Fruit fly (Drosophila melanogaster) whole organism, embryonic: ENCODE data around the gene Hmbs.

ENCODE experiments used
- Ada2b ChIP-seq: fragments of 200-800 bp; sonication (Bioruptor generic); IDR thresholded peaks from 2 replicates; pipeline ENCODE4 v1.3.6; 2022; ENCODE audit warnings: missing biosample characterization, missing genetic modification characterization
- Atf6 ChIP-seq: fragments of 200-800 bp; sonication (Bioruptor generic); IDR thresholded peaks from 2 replicates; pipeline ENCODE4 v1.3.6; 2022; ENCODE audit warnings: missing biosample characterization, missing genetic modification characterization
- Blimp-1 ChIP-seq: fragments of 200-800 bp; sonication (Bioruptor generic); optimal IDR thresholded peaks from 3 replicates; lab custom pipeline; 2018; ENCODE audit warnings: missing biosample characterization, missing genetic modification characterization, mild to moderate bottlenecking, moderate library complexity, missing genetic modification reagents
- CG10462 ChIP-seq: fragments of 200-800 bp; sonication (Bioruptor generic); optimal IDR thresholded peaks from 2 replicates; lab custom pipeline; 2016; ENCODE audit warnings: missing biosample characterization, missing genetic modification characterization
- CG11696 ChIP-seq: fragments of 200-800 bp; sonication (Bioruptor generic); IDR thresholded peaks from 2 replicates; pipeline ENCODE4 v1.3.6; 2022; ENCODE audit warnings: missing biosample characterization, missing genetic modification characterization
- CG13296 ChIP-seq: fragments of 200-800 bp; sonication (Bioruptor generic); optimal IDR thresholded peaks from 3 replicates; lab custom pipeline; 2018; ENCODE audit warnings: missing biosample characterization, mild to moderate bottlenecking, missing genetic modification characterization
- CG13624 ChIP-seq: fragments of 200-800 bp; sonication (Bioruptor generic); optimal IDR thresholded peaks from 2 replicates; lab custom pipeline; 2016; ENCODE audit warnings: missing biosample characterization, missing genetic modification characterization
- CG14441 ChIP-seq: fragments of 200-800 bp; sonication (Bioruptor generic); IDR thresholded peaks from 2 replicates; pipeline ENCODE4 v1.3.6; 2022; ENCODE audit warnings: missing biosample characterization, missing genetic modification characterization
- CG1603 ChIP-seq: fragments of 200-800 bp; sonication (Bioruptor generic); optimal IDR thresholded peaks from 2 replicates; lab custom pipeline; 2019; ENCODE audit warnings: missing biosample characterization, mild to moderate bottlenecking, missing genetic modification characterization, moderate library complexity
- CG16779 ChIP-seq: fragments of 200-800 bp; sonication (Bioruptor generic); IDR thresholded peaks from 2 replicates; pipeline ENCODE4 v1.3.6; 2022; ENCODE audit warnings: missing biosample characterization, missing genetic modification characterization
- CG16815 ChIP-seq: fragments of 200-800 bp; sonication (Bioruptor generic); optimal IDR thresholded peaks from 3 replicates; lab custom pipeline; 2017; ENCODE audit warnings: missing biosample characterization, mild to moderate bottlenecking, missing genetic modification characterization
- CG2120 ChIP-seq: fragments of 200-800 bp; sonication (Bioruptor generic); optimal IDR thresholded peaks from 3 replicates; lab custom pipeline; 2016; ENCODE audit warnings: missing biosample characterization, missing genetic modification characterization
- CG4328 ChIP-seq: fragments of 200-800 bp; sonication (Bioruptor generic); optimal IDR thresholded peaks from 3 replicates; lab custom pipeline; 2017; ENCODE audit warnings: missing biosample characterization, missing genetic modification reagents, missing genetic modification characterization
- CG5953 ChIP-seq: fragments of 200-800 bp; sonication (Bioruptor generic); IDR thresholded peaks from 2 replicates; pipeline ENCODE4 v1.3.6; 2022; ENCODE audit warnings: missing biosample characterization, missing genetic modification characterization
- CG6254 ChIP-seq: fragments of 200-800 bp; sonication (Bioruptor generic); optimal IDR thresholded peaks from 3 replicates; lab custom pipeline; 2017; ENCODE audit warnings: mild to moderate bottlenecking, missing biosample characterization, missing genetic modification reagents, missing genetic modification characterization
- CG6689 ChIP-seq: fragments of 200-800 bp; sonication (Bioruptor generic); IDR thresholded peaks from 2 replicates; pipeline ENCODE4 v1.3.6; 2022; ENCODE audit warnings: missing biosample characterization, missing genetic modification characterization
- CG6791 ChIP-seq: fragments of 200-800 bp; sonication (Bioruptor generic); IDR thresholded peaks from 3 replicates; pipeline ENCODE4 v1.3.6; 2022; ENCODE audit warnings: missing biosample characterization, missing genetic modification characterization; ENCODE audit not compliant: partially characterized antibody
- CG7839 ChIP-seq: fragments of 200-800 bp; sonication (Bioruptor generic); optimal IDR thresholded peaks from 3 replicates; lab custom pipeline; 2018; ENCODE audit warnings: missing biosample characterization, mild to moderate bottlenecking, missing genetic modification characterization, moderate library complexity
- CG7987 ChIP-seq: fragments of 200-800 bp; sonication (Bioruptor generic); optimal IDR thresholded peaks from 2 replicates; lab custom pipeline; 2018; ENCODE audit warnings: missing biosample characterization, mild to moderate bottlenecking, missing genetic modification characterization, moderate library complexity
- CG9609 ChIP-seq: fragments of 200-800 bp; sonication (Bioruptor generic); optimal IDR thresholded peaks from 3 replicates; lab custom pipeline; 2016; ENCODE audit warnings: missing biosample characterization, missing genetic modification characterization
- Dref ChIP-seq: fragments of 200-800 bp; sonication (Bioruptor generic); IDR thresholded peaks from 2 replicates; pipeline ENCODE4 v1.3.6; 2022; ENCODE audit warnings: missing biosample characterization, missing genetic modification characterization
- Drgx ChIP-seq: fragments of 200-800 bp; sonication (Bioruptor generic); IDR thresholded peaks from 2 replicates; pipeline ENCODE4 v1.3.6; 2022; ENCODE audit warnings: missing biosample characterization, missing genetic modification characterization
- Ets65A ChIP-seq: fragments of 200-800 bp; sonication (Bioruptor generic); peaks from one replicate; lab custom pipeline; 2016; ENCODE audit warnings: missing biosample characterization, missing genetic modification characterization
- HLHmδ ChIP-seq: fragments of 200-800 bp; sonication (Bioruptor generic); optimal IDR thresholded peaks from 2 replicates; lab custom pipeline; 2018; ENCODE audit warnings: missing biosample characterization, mild to moderate bottlenecking, missing genetic modification characterization, moderate library complexity
- Hr78 ChIP-seq, 2 experiments: fragments of 200-800 bp in 1 of 2; fragments of >200 bp in 1 of 2; sonication (Bioruptor generic) in 1 of 2; optimal IDR thresholded peaks; 2 replicates each; lab custom pipeline; 2017 to 2019; ENCODE audit warnings: missing biosample characterization in 2 of 2, missing genetic modification characterization in 2 of 2, mild to moderate bottlenecking in 1 of 2, moderate library complexity in 1 of 2
- MBD-R2 ChIP-seq: fragments of 200-800 bp; sonication (Bioruptor generic); IDR thresholded peaks from 2 replicates; pipeline ENCODE4 v1.3.6; 2022; ENCODE audit warnings: missing biosample characterization, missing genetic modification characterization
- Max ChIP-seq: fragments of 200-800 bp; sonication (Bioruptor generic); optimal IDR thresholded peaks from 2 replicates; lab custom pipeline; 2016; ENCODE audit warnings: missing biosample characterization, mild to moderate bottlenecking, missing genetic modification characterization
- Med ChIP-seq: fragments of 200-800 bp; sonication (Bioruptor generic); peaks from one replicate; lab custom pipeline; 2016; ENCODE audit warnings: missing biosample characterization, missing genetic modification characterization, mild to moderate bottlenecking, inconsistent platforms, moderate library complexity
- Rx ChIP-seq: fragments of 200-800 bp; sonication (Bioruptor generic); IDR thresholded peaks from 2 replicates; pipeline ENCODE4 v1.3.6; 2022; ENCODE audit warnings: missing biosample characterization, missing genetic modification characterization
- Spps ChIP-seq: fragments of 200-800 bp; sonication (Bioruptor generic); optimal IDR thresholded peaks from 2 replicates; lab custom pipeline; 2018; ENCODE audit warnings: missing biosample characterization, mild to moderate bottlenecking, missing genetic modification characterization
- ap ChIP-seq: fragments of 200-800 bp; sonication (Bioruptor generic); IDR thresholded peaks from 2 replicates; pipeline ENCODE4 v1.3.6; 2022; ENCODE audit warnings: missing biosample characterization, missing genetic modification characterization
- ara ChIP-seq: fragments of 200-800 bp; sonication (Bioruptor generic); IDR thresholded peaks from 2 replicates; pipeline ENCODE4 v1.3.6; 2022; ENCODE audit warnings: missing biosample characterization, missing genetic modification characterization
- bsh ChIP-seq, 2 experiments: fragments of 200-800 bp; sonication (Bioruptor generic); optimal IDR thresholded peaks; 2 replicates each; lab custom pipeline; 2017 to 2018; ENCODE audit warnings: mild to moderate bottlenecking in 2 of 2, missing biosample characterization in 2 of 2, missing genetic modification characterization in 2 of 2, moderate library complexity in 1 of 2
- ci ChIP-seq: fragments of 200-800 bp; sonication (Bioruptor generic); IDR thresholded peaks from 3 replicates; pipeline ENCODE4 v1.3.6; 2022; ENCODE audit warnings: missing biosample characterization, missing genetic modification characterization
- crol ChIP-seq: fragments of 200-800 bp; sonication (Bioruptor generic); IDR thresholded peaks from 2 replicates; pipeline ENCODE4 v1.3.6; 2022; ENCODE audit warnings: missing biosample characterization, missing genetic modification characterization
- dm ChIP-seq: fragments of 200-800 bp; sonication (Bioruptor generic); optimal IDR thresholded peaks from 3 replicates; lab custom pipeline; 2016; ENCODE audit warnings: missing biosample characterization, missing genetic modification characterization
- en ChIP-seq: fragments of 200-800 bp; sonication (Bioruptor generic); optimal IDR thresholded peaks from 2 replicates; lab custom pipeline; 2016; ENCODE audit warnings: missing biosample characterization, missing genetic modification characterization
- eve ChIP-seq, 2 experiments: fragments of >200 bp; optimal IDR thresholded peaks; 2 replicates each; lab custom pipeline; 2017; ENCODE audit warnings: missing biosample characterization in 2 of 2, missing genetic modification characterization in 2 of 2
- fd64A ChIP-seq: fragments of 200-800 bp; sonication (Bioruptor generic); optimal IDR thresholded peaks from 3 replicates; lab custom pipeline; 2018; ENCODE audit warnings: missing biosample characterization, mild to moderate bottlenecking, missing genetic modification characterization
- grn ChIP-seq: fragments of 200-800 bp; sonication (Bioruptor generic); optimal IDR thresholded peaks from 3 replicates; lab custom pipeline; 2017; ENCODE audit warnings: missing biosample characterization, missing genetic modification characterization
- ind ChIP-seq: fragments of 200-800 bp; sonication (Bioruptor generic); optimal IDR thresholded peaks from 3 replicates; lab custom pipeline; 2016; ENCODE audit warnings: missing biosample characterization, missing genetic modification characterization
- kah ChIP-seq: fragments of 200-800 bp; sonication (Bioruptor generic); optimal IDR thresholded peaks from 2 replicates; lab custom pipeline; 2018; ENCODE audit warnings: missing biosample characterization, mild to moderate bottlenecking, missing genetic modification characterization
- nau ChIP-seq: fragments of 200-800 bp; sonication (Bioruptor generic); optimal IDR thresholded peaks from 3 replicates; lab custom pipeline; 2017; ENCODE audit warnings: missing biosample characterization, mild to moderate bottlenecking, missing genetic modification characterization, missing genetic modification reagents
- nom ChIP-seq: fragments of 200-800 bp; sonication (Bioruptor generic); optimal IDR thresholded peaks from 2 replicates; lab custom pipeline; 2017; ENCODE audit warnings: missing biosample characterization, missing genetic modification characterization, mild to moderate bottlenecking, moderate library complexity, missing genetic modification reagents
- row ChIP-seq: fragments of 200-800 bp; sonication (Bioruptor generic); IDR thresholded peaks from 3 replicates; pipeline ENCODE4 v1.3.6; 2022; ENCODE audit warnings: missing biosample characterization, missing genetic modification characterization
- sens ChIP-seq: fragments of 200-800 bp; sonication (Bioruptor generic); peaks from one replicate; lab custom pipeline; 2016; ENCODE audit warnings: missing biosample characterization, missing genetic modification characterization
- trem ChIP-seq: fragments of 200-800 bp; optimal IDR thresholded peaks from 3 replicates; lab custom pipeline; 2019; ENCODE audit warnings: missing biosample characterization, mild to moderate bottlenecking, missing genetic modification characterization, moderate library complexity
- twi ChIP-seq: fragments of 200-800 bp; optimal IDR thresholded peaks from 2 replicates; lab custom pipeline; 2019; ENCODE audit warnings: missing biosample characterization, mild to moderate bottlenecking, missing genetic modification characterization, moderate library complexity
- unc-4 ChIP-seq: fragments of 200-800 bp; sonication (Bioruptor generic); IDR thresholded peaks from 2 replicates; pipeline ENCODE4 v1.3.6; 2022; ENCODE audit warnings: missing biosample characterization, missing genetic modification characterization; ENCODE audit not compliant: partially characterized antibody

Gene Hmbs

dm6 chr3L:1346956-1347587 is 12.4 kb downstream of the Hmbs start (continued):
- TF ChIP-seq crol (0 out of 2 replicates have a peak, but pooled peaks have one; percentile 19), grn (peak; percentile 44)

- no peak for TF ChIP-seq CG13624 (GFP tag; lab: Kevin White, UChicago)
- no peak for TF ChIP-seq Atf6 (GFP tag; lab: Robert Waterston, UW)
- TF ChIP-seq Blimp-1: no peak
- no peak for TF ChIP-seq Max (GFP tag; lab: Kevin White, UChicago)
- 0 out of 2 replicates have a peak, but pooled peaks have one; percentile 21 for TF ChIP-seq Rx
- TF ChIP-seq ind: no peak
- no peak for TF ChIP-seq trem
- no peak for TF ChIP-seq en (GFP tag; lab: Kevin White, UChicago)
- TF ChIP-seq MBD-R2 (GFP tag; lab: Robert Waterston, UW): no peak
- TF ChIP-seq CG1603: peak; percentile 23
- no peak for TF ChIP-seq CG9609
- no peak for TF ChIP-seq CG7839
- no peak for TF ChIP-seq dm (GFP tag; lab: Kevin White, UChicago)
- no peak for TF ChIP-seq CG4328
- TF ChIP-seq CG7987 (GFP tag; lab: Kevin White, UChicago): no peak
- TF ChIP-seq Med: peak; percentile 77
- TF ChIP-seq CG10462 (GFP tag; lab: Kevin White, UChicago): no peak
- no peak for TF ChIP-seq twi (tag; lab: Kevin White, UChicago)
- TF ChIP-seq kah (GFP tag; lab: Kevin White, UChicago): no peak
- TF ChIP-seq CG13296 (GFP tag; lab: Kevin White, UChicago): no peak
- TF ChIP-seq CG6689 (GFP tag; lab: Robert Waterston, UW): 0 out of 2 replicates have a peak, but pooled peaks have one; percentile 18
- peak; percentile 54; the same call in 1 of the 3 replicates for TF ChIP-seq ci (GFP tag; lab: Robert Waterston, UW)
- TF ChIP-seq Ets65A (GFP tag; lab: Kevin White, UChicago): peak; percentile 89
- TF ChIP-seq CG5953 (GFP tag; lab: Robert Waterston, UW): no peak
- no peak for TF ChIP-seq CG16815 (GFP tag; lab: Kevin White, UChicago)
- TF ChIP-seq Hr78 (GFP tag; optimal IDR thresholded peaks at IDR 0.05; lab: Kevin White, UChicago): no peak
- TF ChIP-seq HLHmδ (GFP tag; lab: Kevin White, UChicago): no peak
- TF ChIP-seq CG6791 (GFP tag; lab: Robert Waterston, UW): no peak
- TF ChIP-seq nom (GFP tag; lab: Kevin White, UChicago): peak; percentile 1
- peak; percentile 22; the same call in 1 of the 3 replicates for TF ChIP-seq row
- no peak for TF ChIP-seq nau (GFP tag; lab: Kevin White, UChicago)
- TF ChIP-seq Dref (GFP tag; lab: Robert Waterston, UW): no peak
- peak; percentile 84 for TF ChIP-seq Drgx
- no peak for TF ChIP-seq ap (GFP tag; lab: Robert Waterston, UW)
- TF ChIP-seq CG6254 (GFP tag; lab: Kevin White, UChicago): no peak
- no peak for TF ChIP-seq CG11696 (GFP tag; lab: Robert Waterston, UW)
- TF ChIP-seq Ada2b (GFP tag; lab: Robert Waterston, UW): no peak
- no peak for TF ChIP-seq Spps (tag; lab: Kevin White, UChicago)
- TF ChIP-seq eve (GFP tag; optimal IDR thresholded peaks at IDR 0.05; lab: Kevin White, UChicago): no peak
- TF ChIP-seq bsh (GFP tag; optimal IDR thresholded peaks at IDR 0.05; lab: Kevin White, UChicago): peak in 1 of 2 experiments; percentile 56
- no peak for TF ChIP-seq CG16779 (GFP tag; lab: Robert Waterston, UW)
- TF ChIP-seq fd64A (GFP tag; lab: Kevin White, UChicago): no peak
- TF ChIP-seq sens (GFP tag; lab: Kevin White, UChicago): peak; percentile 74
- no peak for TF ChIP-seq CG14441
- TF ChIP-seq CG2120 (GFP tag; lab: Kevin White, UChicago): no peak
- TF ChIP-seq unc-4 (GFP tag; lab: Robert Waterston, UW): no peak
- no peak for TF ChIP-seq ara (GFP tag; lab: Robert Waterston, UW)
Observed at dm6 chr3L:1348248-1348647, 13.6 kb downstream of the Hmbs start.
